Fruit fly (Drosophila melanogaster) whole organism, embryonic: ENCODE measurements around the gene Elp3.

ENCODE experiments used
- Atf3 ChIP-seq: fragments of 200-800 bp; sonication (Bioruptor generic); optimal IDR thresholded peaks from 3 replicates; lab custom pipeline; 2016; ENCODE audit warnings: missing biosample characterization, missing genetic modification characterization
- BtbVII ChIP-seq: fragments of 200-800 bp; sonication (Bioruptor generic); optimal IDR thresholded peaks from 3 replicates; lab custom pipeline; 2017; ENCODE audit warnings: missing biosample characterization, mild to moderate bottlenecking, missing genetic modification characterization
- CG10543 ChIP-seq: fragments of 200-800 bp; sonication (Bioruptor generic); optimal IDR thresholded peaks from 3 replicates; lab custom pipeline; 2017; ENCODE audit warnings: missing biosample characterization, mild to moderate bottlenecking, missing genetic modification characterization, moderate library complexity
- CG16815 ChIP-seq: fragments of 200-800 bp; sonication (Bioruptor generic); optimal IDR thresholded peaks from 3 replicates; lab custom pipeline; 2017; ENCODE audit warnings: missing biosample characterization, mild to moderate bottlenecking, missing genetic modification characterization
- CG17328 ChIP-seq: fragments of 200-800 bp; sonication (Bioruptor generic); IDR thresholded peaks from 2 replicates; pipeline ENCODE4 v1.3.6; 2022; ENCODE audit warnings: missing biosample characterization, missing genetic modification characterization
- CG2678 ChIP-seq: fragments of 200-800 bp; sonication (Bioruptor generic); optimal IDR thresholded peaks from 3 replicates; lab custom pipeline; 2019; ENCODE audit warnings: missing biosample characterization, mild to moderate bottlenecking, missing genetic modification characterization, moderate library complexity
- CG31365 ChIP-seq: fragments of 200-800 bp; sonication (Bioruptor generic); optimal IDR thresholded peaks from 2 replicates; lab custom pipeline; 2018; ENCODE audit warnings: missing biosample characterization, mild to moderate bottlenecking, missing genetic modification characterization
- CG3407 ChIP-seq: fragments of 200-800 bp; sonication (Bioruptor generic); optimal IDR thresholded peaks from 2 replicates; lab custom pipeline; 2018; ENCODE audit warnings: missing biosample characterization, mild to moderate bottlenecking, missing genetic modification characterization
- CG3995 ChIP-seq: fragments of 200-800 bp; sonication (Bioruptor generic); optimal IDR thresholded peaks from 3 replicates; lab custom pipeline; 2016; ENCODE audit warnings: missing biosample characterization, missing genetic modification characterization
- CG4854 ChIP-seq: fragments of 200-800 bp; sonication (Bioruptor generic); optimal IDR thresholded peaks from 2 replicates; lab custom pipeline; 2016; ENCODE audit warnings: missing biosample characterization, missing genetic modification characterization, inconsistent platforms
- CG5180 ChIP-seq: fragments of 200-800 bp; sonication (Bioruptor generic); optimal IDR thresholded peaks from 3 replicates; lab custom pipeline; 2017; ENCODE audit warnings: missing biosample characterization, missing genetic modification characterization, mild to moderate bottlenecking, moderate library complexity, missing genetic modification reagents
- CG6765 ChIP-seq: fragments of 200-800 bp; sonication (Bioruptor generic); optimal IDR thresholded peaks from 3 replicates; lab custom pipeline; 2017; ENCODE audit warnings: missing biosample characterization, mild to moderate bottlenecking, missing genetic modification characterization
- CG8281 ChIP-seq: fragments of 200-800 bp; sonication (Bioruptor generic); optimal IDR thresholded peaks from 2 replicates; lab custom pipeline; 2018; ENCODE audit warnings: missing biosample characterization, mild to moderate bottlenecking, missing genetic modification characterization, moderate library complexity
- CG8924 ChIP-seq: fragments of 200-800 bp; optimal IDR thresholded peaks from 3 replicates; lab custom pipeline; 2019; ENCODE audit warnings: missing biosample characterization, mild to moderate bottlenecking, missing genetic modification characterization, moderate library complexity
- CG9797 ChIP-seq: fragments of 200-800 bp; sonication (Bioruptor generic); optimal IDR thresholded peaks from 3 replicates; lab custom pipeline; 2018; ENCODE audit warnings: missing biosample characterization, mild to moderate bottlenecking, missing genetic modification characterization
- D19B ChIP-seq: fragments of 200-800 bp; sonication (Bioruptor generic); optimal IDR thresholded peaks from 2 replicates; lab custom pipeline; 2017; ENCODE audit warnings: missing biosample characterization, mild to moderate bottlenecking, missing genetic modification characterization
- Dbx ChIP-seq: fragments of 200-800 bp; sonication (Bioruptor generic); IDR thresholded peaks from 3 replicates; pipeline ENCODE4 v1.3.6; 2022; ENCODE audit warnings: missing biosample characterization, missing genetic modification characterization
- Dip3 ChIP-seq: fragments of 200-800 bp; sonication (Bioruptor generic); optimal IDR thresholded peaks from 3 replicates; lab custom pipeline; 2016; ENCODE audit warnings: missing biosample characterization, missing genetic modification characterization
- Fer2 ChIP-seq: fragments of 200-800 bp; sonication (Bioruptor generic); optimal IDR thresholded peaks from 2 replicates; lab custom pipeline; 2018; ENCODE audit warnings: missing biosample characterization, mild to moderate bottlenecking, missing genetic modification characterization, moderate library complexity
- GATAe ChIP-seq: fragments of 200-800 bp; sonication (Bioruptor generic); conservative IDR thresholded peaks from 2 replicates; pipeline ENCODE4 v1.3.6; 2022; ENCODE audit warnings: missing biosample characterization, missing genetic modification characterization
- H15 ChIP-seq: fragments of 200-800 bp; sonication (Bioruptor generic); IDR thresholded peaks from 3 replicates; pipeline ENCODE4 v1.3.6; 2022; ENCODE audit warnings: missing biosample characterization, missing genetic modification characterization
- HLH4C ChIP-seq: fragments of 200-800 bp; sonication (Bioruptor generic); IDR thresholded peaks from 3 replicates; pipeline ENCODE4 v1.3.6; 2022; ENCODE audit warnings: missing biosample characterization, missing genetic modification characterization; ENCODE audit not compliant: partially characterized antibody
- Hr3 ChIP-seq: fragments of 200-800 bp; sonication (Bioruptor generic); optimal IDR thresholded peaks from 3 replicates; lab custom pipeline; 2016; ENCODE audit warnings: missing biosample characterization, missing genetic modification characterization
- Max ChIP-seq: fragments of 200-800 bp; sonication (Bioruptor generic); optimal IDR thresholded peaks from 2 replicates; lab custom pipeline; 2016; ENCODE audit warnings: missing biosample characterization, mild to moderate bottlenecking, missing genetic modification characterization
- Med ChIP-seq: fragments of 200-800 bp; sonication (Bioruptor generic); peaks from one replicate; lab custom pipeline; 2016; ENCODE audit warnings: missing biosample characterization, missing genetic modification characterization, mild to moderate bottlenecking, inconsistent platforms, moderate library complexity
- Oli ChIP-seq: fragments of 200-800 bp; sonication (Bioruptor generic); optimal IDR thresholded peaks from 2 replicates; lab custom pipeline; 2018; ENCODE audit warnings: missing biosample characterization, mild to moderate bottlenecking, missing genetic modification characterization, moderate library complexity
- Opbp ChIP-seq: fragments of 200-800 bp; sonication (Bioruptor generic); IDR thresholded peaks from 3 replicates; pipeline ENCODE4 v1.3.6; 2022; ENCODE audit warnings: missing biosample characterization, missing genetic modification characterization; ENCODE audit not compliant: partially characterized antibody
- Ssrp ChIP-seq: fragments of 200-800 bp; sonication (Bioruptor generic); optimal IDR thresholded peaks from 2 replicates; lab custom pipeline; 2018; ENCODE audit warnings: missing biosample characterization, mild to moderate bottlenecking, missing genetic modification characterization, moderate library complexity
- YL-1 ChIP-seq: fragments of 200-800 bp; sonication (Bioruptor generic); optimal IDR thresholded peaks from 3 replicates; lab custom pipeline; 2017; ENCODE audit warnings: missing biosample characterization, mild to moderate bottlenecking, missing genetic modification characterization
- al ChIP-seq: fragments of 200-800 bp; sonication (Bioruptor generic); IDR thresholded peaks from 2 replicates; pipeline ENCODE4 v1.3.6; 2022; ENCODE audit warnings: missing biosample characterization, missing genetic modification characterization
- ara ChIP-seq: fragments of 200-800 bp; sonication (Bioruptor generic); IDR thresholded peaks from 2 replicates; pipeline ENCODE4 v1.3.6; 2022; ENCODE audit warnings: missing biosample characterization, missing genetic modification characterization
- bowl ChIP-seq: fragments of 200-800 bp; sonication (Bioruptor generic); IDR thresholded peaks from 2 replicates; pipeline ENCODE4 v1.3.6; 2022; ENCODE audit warnings: missing biosample characterization, missing genetic modification characterization
- bsh ChIP-seq, 2 experiments: fragments of 200-800 bp; sonication (Bioruptor generic); optimal IDR thresholded peaks; 2 replicates each; lab custom pipeline; 2017 to 2018; ENCODE audit warnings: mild to moderate bottlenecking in 2 of 2, missing biosample characterization in 2 of 2, missing genetic modification characterization in 2 of 2, moderate library complexity in 1 of 2
- dpn ChIP-seq, 2 experiments: fragments of 200-800 bp; sonication (Bioruptor generic); optimal IDR thresholded peaks; 3 replicates each; lab custom pipeline; 2016; ENCODE audit warnings: missing biosample characterization in 2 of 2, missing genetic modification characterization in 2 of 2
- fd96Cb ChIP-seq: fragments of 200-800 bp; sonication (Bioruptor generic); optimal IDR thresholded peaks from 2 replicates; lab custom pipeline; 2018; ENCODE audit warnings: missing biosample characterization, mild to moderate bottlenecking, missing genetic modification characterization, moderate library complexity
- gcm2 ChIP-seq: fragments of 200-800 bp; sonication (Bioruptor generic); optimal IDR thresholded peaks from 2 replicates; lab custom pipeline; 2016; ENCODE audit warnings: missing biosample characterization, missing genetic modification characterization
- gsb ChIP-seq: fragments of 200-800 bp; sonication (Bioruptor generic); IDR thresholded peaks from 2 replicates; pipeline ENCODE4 v1.3.6; 2022; ENCODE audit warnings: missing biosample characterization, missing genetic modification characterization
- gsb-n ChIP-seq: fragments of 200-800 bp; sonication (Bioruptor generic); optimal IDR thresholded peaks from 3 replicates; lab custom pipeline; 2018; ENCODE audit warnings: missing biosample characterization, mild to moderate bottlenecking, missing genetic modification characterization
- h ChIP-seq: fragments of >200 bp; optimal IDR thresholded peaks from 2 replicates; lab custom pipeline; 2017
- lmd ChIP-seq: fragments of 200-800 bp; sonication (Bioruptor generic); IDR thresholded peaks from 2 replicates; pipeline ENCODE4 v1.3.6; 2022; ENCODE audit warnings: missing biosample characterization, missing genetic modification characterization
- mld ChIP-seq: fragments of 200-800 bp; sonication (Bioruptor generic); IDR thresholded peaks from 3 replicates; pipeline ENCODE4 v1.3.6; 2022; ENCODE audit warnings: missing biosample characterization, missing genetic modification characterization; ENCODE audit not compliant: partially characterized antibody
- nau ChIP-seq: fragments of 200-800 bp; sonication (Bioruptor generic); optimal IDR thresholded peaks from 3 replicates; lab custom pipeline; 2017; ENCODE audit warnings: missing biosample characterization, mild to moderate bottlenecking, missing genetic modification characterization, missing genetic modification reagents
- oc ChIP-seq: fragments of 200-800 bp; sonication (Bioruptor generic); optimal IDR thresholded peaks from 2 replicates; lab custom pipeline; 2018; ENCODE audit warnings: missing biosample characterization, mild to moderate bottlenecking, missing genetic modification characterization, moderate library complexity
- pb ChIP-seq: fragments of 200-800 bp; sonication (Bioruptor generic); optimal IDR thresholded peaks from 3 replicates; lab custom pipeline; 2016; ENCODE audit warnings: missing biosample characterization, missing genetic modification characterization
- scrt ChIP-seq: fragments of 200-800 bp; sonication (Bioruptor generic); optimal IDR thresholded peaks from 2 replicates; lab custom pipeline; 2018; ENCODE audit warnings: missing biosample characterization, mild to moderate bottlenecking, missing genetic modification characterization, moderate library complexity
- seq ChIP-seq: fragments of 200-800 bp; sonication (Bioruptor generic); IDR thresholded peaks from 2 replicates; pipeline ENCODE4 v1.3.6; 2022; ENCODE audit warnings: missing biosample characterization, missing genetic modification characterization
- stwl ChIP-seq: fragments of 200-800 bp; sonication (Bioruptor generic); optimal IDR thresholded peaks from 3 replicates; lab custom pipeline; 2018; ENCODE audit warnings: missing biosample characterization, mild to moderate bottlenecking, missing genetic modification characterization, moderate library complexity
- tgo ChIP-seq: fragments of 200-800 bp; sonication (Bioruptor generic); IDR thresholded peaks from 3 replicates; pipeline ENCODE4 v1.3.6; 2022; ENCODE audit warnings: missing biosample characterization, missing genetic modification characterization
- tio ChIP-seq: fragments of 200-800 bp; sonication (Bioruptor generic); optimal IDR thresholded peaks from 2 replicates; lab custom pipeline; 2017; ENCODE audit warnings: missing biosample characterization, missing genetic modification characterization, inconsistent platforms
- tna ChIP-seq: fragments of 200-800 bp; sonication (Bioruptor generic); IDR thresholded peaks from 2 replicates; pipeline ENCODE4 v1.3.6; 2022; ENCODE audit warnings: missing biosample characterization, missing genetic modification characterization; ENCODE audit not compliant: partially characterized antibody
- wdn ChIP-seq: fragments of 200-800 bp; sonication (Bioruptor generic); IDR thresholded peaks from 2 replicates; pipeline ENCODE4 v1.3.6; 2022; ENCODE audit warnings: missing biosample characterization, missing genetic modification characterization
- z ChIP-seq: fragments of 200-800 bp; sonication (Bioruptor generic); IDR thresholded peaks from 3 replicates; pipeline ENCODE4 v1.3.6; 2022; ENCODE audit warnings: missing biosample characterization, missing genetic modification characterization

Gene Elp3

dm6 chr2L:4463323-4463722, 18.8 kb downstream of the Elp3 start, which contains the start of the genes CG15443 and Paris (continued):
- TF ChIP-seq fd96Cb (tag; lab: Kevin White, UChicago) (no peak), nau (peak; percentile 24), bowl (GFP tag; lab: Robert Waterston, UW) (no peak), Ssrp (tag; lab: Kevin White, UChicago) (no peak), Max (GFP tag; lab: Kevin White, UChicago) (no peak), BtbVII (GFP tag; lab: Kevin White, UChicago) (peak; percentile 17), oc (no peak), CG2678 (tag; lab: Kevin White, UChicago) (no peak), CG4854 (no peak), stwl (tag; lab: Kevin White, UChicago) (peak; percentile 97), Dbx (no peak), CG10543 (no peak), Hr3 (GFP tag; lab: Kevin White, UChicago) (no peak), Med (peak; percentile 81), tgo (GFP tag; lab: Robert Waterston, UW) (no peak), ara (GFP tag; lab: Robert Waterston, UW) (no peak), CG9797 (GFP tag; lab: Kevin White, UChicago) (no peak), wdn (GFP tag; lab: Robert Waterston, UW) (no peak), gsb (no peak), CG17328 (no peak), lmd (GFP tag; lab: Robert Waterston, UW) (no peak), z (GFP tag; lab: Robert Waterston, UW) (no peak), Dip3 (no peak), HLH4C (GFP tag; lab: Robert Waterston, UW) (peak; percentile 90), h (no peak), mld (GFP tag; lab: Robert Waterston, UW) (peak; percentile 98), gcm2 (no peak), YL-1 (GFP tag; lab: Kevin White, UChicago) (no peak), D19B (GFP tag; lab: Kevin White, UChicago) (no peak), gsb-n (tag; lab: Kevin White, UChicago) (no peak), Fer2 (tag; lab: Kevin White, UChicago) (no peak), CG8924 (tag; lab: Kevin White, UChicago) (peak; percentile 16), Opbp (GFP tag; lab: Robert Waterston, UW) (peak; percentile 82; the same call in 2 of the 3 replicates), tna (GFP tag; lab: Robert Waterston, UW) (peak; percentile 100), Oli (tag; lab: Kevin White, UChicago) (no peak), CG3407 (no peak), pb (no peak), seq (no peak), GATAe (GFP tag; lab: Robert Waterston, UW) (no peak), Atf3 (GFP tag; lab: Kevin White, UChicago) (no peak), CG8281 (tag; lab: Kevin White, UChicago) (no peak), CG5180 (no peak), dpn (GFP tag; optimal IDR thresholded peaks at IDR 0.05; lab: Kevin White, UChicago) (no peak), CG6765 (GFP tag; lab: Kevin White, UChicago) (no peak), CG16815 (GFP tag; lab: Kevin White, UChicago) (no peak), CG3995 (GFP tag; lab: Kevin White, UChicago) (no peak), bsh (GFP tag; optimal IDR thresholded peaks at IDR 0.05; lab: Kevin White, UChicago) (no peak), tio (GFP tag; lab: Kevin White, UChicago) (no peak), CG31365 (tag; lab: Kevin White, UChicago) (no peak), al (no peak), H15 (GFP tag; lab: Robert Waterston, UW) (0 out of 3 replicates have a peak, but pooled peaks have one; percentile 21), scrt (GFP tag; lab: Kevin White, UChicago) (peak; percentile 94)
